Worm (Caenorhabditis elegans) whole organism, late embryonic: ENCODE data around the gene F53E4.2.

ENCODE experiments used
- T23F11.4 ChIP-seq: fragments of 200-800 bp; sonication (Bioruptor generic); optimal IDR thresholded peaks from 2 replicates; lab custom pipeline; 2018; ENCODE audit warnings: mild to moderate bottlenecking, missing genetic modification characterization, missing compliant biosample characterization
- Y22D7AL.16 ChIP-seq: sonication (generic microtip); optimal IDR thresholded peaks from 2 replicates; lab custom pipeline; 2016; ENCODE audit warnings: missing genetic modification characterization, missing compliant biosample characterization
- ceh-31 ChIP-seq: sonication (generic microtip); optimal IDR thresholded peaks from 2 replicates; lab custom pipeline; 2016; ENCODE audit warnings: missing genetic modification characterization, missing compliant biosample characterization
- ceh-34 ChIP-seq: sonication (generic microtip); optimal IDR thresholded peaks from 2 replicates; lab custom pipeline; 2016; ENCODE audit warnings: mild to moderate bottlenecking, missing genetic modification characterization, missing compliant biosample characterization
- ceh-6 ChIP-seq: fragments of 200-800 bp; sonication (Bioruptor generic); optimal IDR thresholded peaks from 2 replicates; lab custom pipeline; 2018; ENCODE audit warnings: mild to moderate bottlenecking, missing genetic modification characterization, missing compliant biosample characterization
- che-1 ChIP-seq: sonication (generic microtip); optimal IDR thresholded peaks from 2 replicates; lab custom pipeline; 2016; ENCODE audit warnings: mild to moderate bottlenecking, missing genetic modification characterization, missing compliant biosample characterization
- dmd-4 ChIP-seq: sonication (generic microtip); optimal IDR thresholded peaks from 2 replicates; lab custom pipeline; 2016; ENCODE audit warnings: borderline replicate concordance, missing genetic modification characterization, missing compliant biosample characterization
- dve-1 ChIP-seq: sonication (generic microtip); optimal IDR thresholded peaks from 2 replicates; lab custom pipeline; 2017; ENCODE audit warnings: antibody characterized with exemption, mild to moderate bottlenecking, missing genetic modification characterization, missing compliant biosample characterization
- elt-2 ChIP-seq: sonication (generic microtip); optimal IDR thresholded peaks from 2 replicates; lab custom pipeline; 2016; ENCODE audit warnings: missing genetic modification reagents, missing genetic modification characterization, missing compliant biosample characterization
- ets-4 ChIP-seq: sonication (generic microtip); optimal IDR thresholded peaks from 2 replicates; lab custom pipeline; 2016; ENCODE audit warnings: missing genetic modification characterization, missing compliant biosample characterization
- fkh-6 ChIP-seq: sonication (generic microtip); optimal IDR thresholded peaks from 2 replicates; lab custom pipeline; 2016; ENCODE audit warnings: missing genetic modification characterization, missing compliant biosample characterization
- gmeb-2 ChIP-seq: sonication (generic microtip); optimal IDR thresholded peaks from 2 replicates; lab custom pipeline; 2016; ENCODE audit warnings: missing genetic modification characterization, inconsistent platforms, missing compliant biosample characterization
- hlh-13 ChIP-seq: fragments of 200-800 bp; sonication (Bioruptor generic); optimal IDR thresholded peaks from 2 replicates; lab custom pipeline; 2018; ENCODE audit warnings: mild to moderate bottlenecking, missing genetic modification characterization, missing compliant biosample characterization
- hlh-30 ChIP-seq: sonication (generic microtip); optimal IDR thresholded peaks from 2 replicates; lab custom pipeline; 2017; ENCODE audit warnings: antibody characterized with exemption, missing genetic modification characterization, missing compliant biosample characterization; ENCODE audit not compliant: insufficient read depth
- hlh-6 ChIP-seq: sonication (generic microtip); optimal IDR thresholded peaks from 2 replicates; lab custom pipeline; 2016; ENCODE audit warnings: missing genotype, missing genetic modification characterization, missing compliant biosample characterization
- hlh-8 ChIP-seq: sonication (generic microtip); optimal IDR thresholded peaks from 2 replicates; lab custom pipeline; 2016; ENCODE audit warnings: missing genotype, missing genetic modification characterization, missing compliant biosample characterization
- lim-6 ChIP-seq: sonication (generic microtip); optimal IDR thresholded peaks from 2 replicates; lab custom pipeline; 2016; ENCODE audit warnings: missing genetic modification characterization, missing compliant biosample characterization
- lin-11 ChIP-seq: fragments of 200-800 bp; sonication (Bioruptor generic); optimal IDR thresholded peaks from 2 replicates; lab custom pipeline; 2018; ENCODE audit warnings: mild to moderate bottlenecking, missing genetic modification characterization, missing compliant biosample characterization
- mec-3 ChIP-seq: sonication (generic microtip); optimal IDR thresholded peaks from 2 replicates; lab custom pipeline; 2016; ENCODE audit warnings: borderline replicate concordance, missing genetic modification characterization, missing compliant biosample characterization
- nfya-1 ChIP-seq: sonication (generic microtip); optimal IDR thresholded peaks from 2 replicates; lab custom pipeline; 2017; ENCODE audit warnings: missing genetic modification characterization, mild to moderate bottlenecking, missing compliant biosample characterization, antibody characterized with exemption, moderate library complexity
- nhr-11 ChIP-seq: fragments of 150-350 bp; optimal IDR thresholded peaks from 2 replicates; lab custom pipeline; 2014; ENCODE audit warnings: missing biosample characterization, missing genetic modification characterization
- nhr-232 ChIP-seq: sonication (generic microtip); optimal IDR thresholded peaks from 2 replicates; lab custom pipeline; 2016; ENCODE audit warnings: missing genetic modification characterization, missing compliant biosample characterization
- npax-4 ChIP-seq: sonication (generic microtip); optimal IDR thresholded peaks from 2 replicates; lab custom pipeline; 2016; ENCODE audit warnings: missing genetic modification characterization, missing compliant biosample characterization
- pha-2 ChIP-seq: sonication (generic microtip); optimal IDR thresholded peaks from 2 replicates; lab custom pipeline; 2017; ENCODE audit warnings: mild to moderate bottlenecking, missing genetic modification characterization, missing compliant biosample characterization
- rnt-1 ChIP-seq: sonication (generic microtip); optimal IDR thresholded peaks from 2 replicates; lab custom pipeline; 2016; ENCODE audit warnings: missing genetic modification characterization, missing compliant biosample characterization
- sdc-2 ChIP-seq: sonication (generic microtip); optimal IDR thresholded peaks from 2 replicates; lab custom pipeline; 2016; ENCODE audit warnings: missing genotype, missing genetic modification characterization, missing compliant biosample characterization
- sox-2 ChIP-seq: fragments of 200-800 bp; sonication (Bioruptor generic); IDR thresholded peaks from 2 replicates; pipeline ENCODE4 v1.3.6; 2022; ENCODE audit warnings: missing genetic modification reagents, missing genetic modification characterization, missing compliant biosample characterization
- tbx-2 ChIP-seq: sonication (generic microtip); optimal IDR thresholded peaks from 2 replicates; lab custom pipeline; 2016; ENCODE audit warnings: missing genetic modification characterization, missing compliant biosample characterization
- ttx-3 ChIP-seq: sonication (generic microtip); optimal IDR thresholded peaks from 2 replicates; lab custom pipeline; 2016; ENCODE audit warnings: missing genetic modification reagents, missing genetic modification characterization, missing compliant biosample characterization
- unc-3 ChIP-seq, 2 experiments: fragments of 200-800 bp in 1 of 2; sonication (Bioruptor generic) in 1 of 2; sonication (generic microtip) in 1 of 2; conservative IDR thresholded peaks in 1 of 2; optimal IDR thresholded peaks in 1 of 2; 2 replicates each; pipeline versions ENCODE4 v1.3.6 to Lab custom; 2016 to 2022; ENCODE audit warnings: missing compliant biosample characterization in 2 of 2, missing genetic modification characterization in 2 of 2, missing genetic modification reagents in 1 of 2
- unc-42 ChIP-seq: sonication (generic microtip); optimal IDR thresholded peaks from 2 replicates; lab custom pipeline; 2016; ENCODE audit warnings: missing genotype, missing genetic modification characterization, missing compliant biosample characterization
- unc-86 ChIP-seq: sonication (generic microtip); optimal IDR thresholded peaks from 2 replicates; lab custom pipeline; 2016; ENCODE audit warnings: missing genetic modification characterization, missing compliant biosample characterization
- ztf-16 ChIP-seq: sonication (generic microtip); optimal IDR thresholded peaks from 2 replicates; lab custom pipeline; 2017; ENCODE audit warnings: missing genetic modification characterization, missing compliant biosample characterization

Gene F53E4.2

ce11 chrV:15614534-15614933 is 39.7 kb upstream of the F53E4.2 start:
- TF ChIP-seq dmd-4 (tag; lab: Kevin White, UChicago) (no peak), nfya-1 (tag; lab: Kevin White, UChicago) (no peak), fkh-6 (tag; lab: Kevin White, UChicago) (no peak), mec-3 (tag; lab: Kevin White, UChicago) (no peak), ztf-16 (no peak), hlh-8 (tag; lab: Kevin White, UChicago) (no peak), hlh-13 (GFP tag; lab: Kevin White, UChicago) (no peak), elt-2 (tag; lab: Kevin White, UChicago) (no peak), nhr-232 (tag; lab: Kevin White, UChicago) (no peak), nhr-11 (tag; lab: Kevin White, UChicago) (no peak)

DNA sequence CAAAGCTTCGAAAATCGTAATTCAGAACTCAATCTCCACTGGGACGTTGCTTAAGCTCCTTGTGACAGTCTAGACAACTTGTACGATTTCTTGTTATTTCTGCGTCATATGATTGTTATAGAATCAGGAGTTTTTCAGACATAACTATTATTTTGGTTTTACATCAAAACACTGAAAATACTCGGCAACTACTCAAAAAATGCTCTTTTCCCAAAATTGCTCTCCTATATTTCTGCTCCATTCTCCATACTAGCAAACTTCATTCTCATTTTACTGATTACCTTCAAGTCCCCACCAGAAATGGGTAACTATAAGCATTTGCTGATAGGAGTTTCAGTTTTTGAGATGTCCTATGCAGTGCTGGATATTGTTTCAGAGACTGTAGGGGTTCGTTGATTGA is 32.7 kb upstream of the F53E4.2 start, which contains the start of gene C55A1.1:
TSS of gene C55A1.1 (plus strand) at position 301 of the 400 bp plus-strand sequence.
- TF ChIP-seq mec-3 (tag; lab: Kevin White, UChicago) (no peak), che-1 (tag; lab: Kevin White, UChicago) (no peak), hlh-6 (tag; lab: Kevin White, UChicago) (no peak), sox-2 (GFP tag; lab: Robert Waterston, UW) (no peak), ceh-34 (tag; lab: Kevin White, UChicago) (no peak), unc-3 (GFP tag; conservative IDR thresholded peaks at IDR 0.05; lab: Robert Waterston, UW) (no peak), unc-3 (tag; optimal IDR thresholded peaks at IDR 0.05; lab: Kevin White, UChicago) (no peak), T23F11.4 (GFP tag; lab: Kevin White, UChicago) (no peak), elt-2 (tag; lab: Kevin White, UChicago) (no peak)

- TF ChIP-seq pha-2 (tag; lab: Kevin White, UChicago): no peak
- no peak for TF ChIP-seq hlh-30 (tag; lab: Kevin White, UChicago)
- no peak for TF ChIP-seq fkh-6 (tag; lab: Kevin White, UChicago)
- no peak for TF ChIP-seq lim-6 (tag; lab: Kevin White, UChicago)
- no peak for TF ChIP-seq Y22D7AL.16
- no peak for TF ChIP-seq unc-42 (tag; lab: Kevin White, UChicago)
- TF ChIP-seq ceh-6 (GFP tag; lab: Kevin White, UChicago): no peak
- no peak for TF ChIP-seq ets-4
- TF ChIP-seq tbx-2: no peak
- TF ChIP-seq rnt-1 (tag; lab: Kevin White, UChicago): no peak
- no peak for TF ChIP-seq dve-1 (tag; lab: Kevin White, UChicago)
- no peak for TF ChIP-seq unc-3 (GFP tag; conservative IDR thresholded peaks at IDR 0.05; lab: Robert Waterston, UW)
- TF ChIP-seq unc-3 (tag; optimal IDR thresholded peaks at IDR 0.05; lab: Kevin White, UChicago): no peak
- TF ChIP-seq sdc-2 (tag; lab: Kevin White, UChicago): no peak
- no peak for TF ChIP-seq ceh-31 (tag; lab: Kevin White, UChicago)
- TF ChIP-seq ttx-3 (tag; lab: Kevin White, UChicago): no peak
Observed at ce11 chrV:15625561-15625960, 28.7 kb upstream of the F53E4.2 start, which contains the start of gene C55A1.11. Gene C55A1.11 (plus strand): TSS chrV:15625861.

DNA sequence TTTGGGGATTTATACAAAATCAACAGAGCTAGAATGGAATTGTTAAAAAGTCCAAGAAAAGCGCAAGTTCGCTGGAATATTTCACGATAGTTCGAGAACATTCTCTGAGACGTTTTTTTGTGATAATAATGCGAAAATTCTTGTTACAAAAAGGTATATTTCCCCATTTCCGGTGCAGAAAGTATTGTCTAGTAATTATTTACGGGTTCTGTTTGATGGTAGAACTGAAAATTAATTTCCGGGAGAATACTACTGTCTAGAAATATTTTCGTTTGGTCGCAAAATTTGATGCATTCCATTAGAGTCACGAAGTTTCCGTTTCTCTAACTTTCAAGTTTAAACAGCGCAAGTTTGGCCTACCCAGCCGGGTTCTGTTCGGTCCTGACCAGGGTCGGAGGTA is 24.7 kb upstream of the F53E4.2 start, which contains the start of gene str-248:
TSS of gene str-248 (minus strand) at position 101 of the 400 bp plus-strand sequence.
- TF ChIP-seq nhr-11 (tag; lab: Kevin White, UChicago) (no peak), unc-42 (tag; lab: Kevin White, UChicago) (no peak), gmeb-2 (tag; lab: Kevin White, UChicago) (no peak), unc-86 (tag; lab: Kevin White, UChicago) (no peak), lin-11 (no peak), npax-4 (tag; lab: Kevin White, UChicago) (no peak), ceh-34 (tag; lab: Kevin White, UChicago) (no peak)
